Fruit fly (Drosophila melanogaster) whole organism, pupa: ENCODE data around the gene Aprt.

ENCODE experiments used
- CG10348 ChIP-seq: fragments of 200-800 bp; sonication (Bioruptor generic); IDR thresholded peaks from 2 replicates; pipeline ENCODE4 v1.3.6; 2022; ENCODE audit warnings: missing biosample characterization, missing genetic modification characterization
- CG12605 ChIP-seq: fragments of 200-800 bp; sonication (Bioruptor generic); IDR thresholded peaks from 2 replicates; pipeline ENCODE4 v1.3.6; 2022; ENCODE audit warnings: missing biosample characterization, missing genetic modification characterization
- CG13204 ChIP-seq: fragments of 200-800 bp; sonication (Bioruptor generic); optimal IDR thresholded peaks from 2 replicates; lab custom pipeline; 2018; ENCODE audit warnings: missing biosample characterization, mild to moderate bottlenecking, missing genetic modification characterization, moderate library complexity
- CG14655 ChIP-seq: fragments of 200-800 bp; sonication (Bioruptor generic); optimal IDR thresholded peaks from 3 replicates; lab custom pipeline; 2017; ENCODE audit warnings: mild to moderate bottlenecking, missing biosample characterization, missing genetic modification reagents, missing genetic modification characterization
- CG15710 ChIP-seq: fragments of 200-800 bp; sonication (Bioruptor generic); optimal IDR thresholded peaks from 2 replicates; lab custom pipeline; 2018; ENCODE audit warnings: missing biosample characterization, mild to moderate bottlenecking, missing genetic modification characterization, moderate library complexity
- CG17806 ChIP-seq: fragments of 200-800 bp; sonication (Bioruptor generic); optimal IDR thresholded peaks from 2 replicates; lab custom pipeline; 2018; ENCODE audit warnings: missing biosample characterization, mild to moderate bottlenecking, missing genetic modification characterization, moderate library complexity
- CG32121 ChIP-seq: fragments of 200-800 bp; sonication (Bioruptor generic); IDR thresholded peaks from 2 replicates; pipeline ENCODE4 v1.3.6; 2022; ENCODE audit warnings: missing biosample characterization, missing genetic modification characterization
- CG34367 ChIP-seq: fragments of 200-800 bp; sonication (Bioruptor generic); optimal IDR thresholded peaks from 2 replicates; lab custom pipeline; 2018; ENCODE audit warnings: missing biosample characterization, mild to moderate bottlenecking, missing genetic modification characterization
- CG4496 ChIP-seq: fragments of 200-800 bp; sonication (Bioruptor generic); IDR thresholded peaks from 3 replicates; pipeline ENCODE4 v1.3.6; 2022; ENCODE audit warnings: missing biosample characterization, missing genetic modification characterization
- CG8159 ChIP-seq: fragments of 200-800 bp; sonication (Bioruptor generic); optimal IDR thresholded peaks from 3 replicates; lab custom pipeline; 2018; ENCODE audit warnings: missing biosample characterization, mild to moderate bottlenecking, missing genetic modification characterization, moderate library complexity
- CG8301 ChIP-seq: fragments of 200-800 bp; sonication (Bioruptor generic); optimal IDR thresholded peaks from 2 replicates; lab custom pipeline; 2018; ENCODE audit warnings: missing biosample characterization, mild to moderate bottlenecking, missing genetic modification characterization
- CG9948 ChIP-seq: fragments of 200-800 bp; sonication (Bioruptor generic); optimal IDR thresholded peaks from 2 replicates; lab custom pipeline; 2018; ENCODE audit warnings: missing biosample characterization, mild to moderate bottlenecking, missing genetic modification characterization, moderate library complexity
- D1 ChIP-seq: fragments of 200-800 bp; sonication (Bioruptor generic); optimal IDR thresholded peaks from 2 replicates; lab custom pipeline; 2018; ENCODE audit warnings: missing biosample characterization, mild to moderate bottlenecking, missing genetic modification characterization, moderate library complexity
- EcR ChIP-seq: fragments of 200-800 bp; sonication (Bioruptor generic); optimal IDR thresholded peaks from 3 replicates; lab custom pipeline; 2019; ENCODE audit warnings: missing biosample characterization, missing genetic modification characterization, mild to moderate bottlenecking, moderate library complexity, missing genetic modification reagents
- Ets98B ChIP-seq: fragments of 200-800 bp; sonication (Bioruptor generic); IDR thresholded peaks from 2 replicates; pipeline ENCODE4 v1.3.6; 2022; ENCODE audit warnings: missing biosample characterization, missing genetic modification characterization
- Pif1A ChIP-seq: fragments of 200-800 bp; sonication (Bioruptor generic); optimal IDR thresholded peaks from 3 replicates; lab custom pipeline; 2016; ENCODE audit warnings: missing biosample characterization, missing genetic modification characterization
- Pif1B ChIP-seq: fragments of 200-800 bp; sonication (Bioruptor generic); optimal IDR thresholded peaks from 3 replicates; lab custom pipeline; 2016; ENCODE audit warnings: missing biosample characterization, missing genetic modification characterization
- Snoo ChIP-seq: fragments of 200-800 bp; sonication (Bioruptor generic); optimal IDR thresholded peaks from 3 replicates; lab custom pipeline; 2017; ENCODE audit warnings: missing biosample characterization, mild to moderate bottlenecking, missing genetic modification characterization, inconsistent platforms
- fd96Ca ChIP-seq: fragments of 200-800 bp; sonication (Bioruptor generic); IDR thresholded peaks from 3 replicates; pipeline ENCODE4 v1.3.6; 2022; ENCODE audit warnings: missing biosample characterization, missing genetic modification characterization
- gl ChIP-seq: fragments of 200-800 bp; sonication (Bioruptor generic); optimal IDR thresholded peaks from 2 replicates; lab custom pipeline; 2018; ENCODE audit warnings: missing biosample characterization, mild to moderate bottlenecking, missing genetic modification characterization
- rn ChIP-seq: fragments of 200-800 bp; sonication (Bioruptor generic); IDR thresholded peaks from 2 replicates; pipeline ENCODE4 v1.3.6; 2022; ENCODE audit warnings: missing biosample characterization, missing genetic modification characterization

The Aprt gene

DNA sequence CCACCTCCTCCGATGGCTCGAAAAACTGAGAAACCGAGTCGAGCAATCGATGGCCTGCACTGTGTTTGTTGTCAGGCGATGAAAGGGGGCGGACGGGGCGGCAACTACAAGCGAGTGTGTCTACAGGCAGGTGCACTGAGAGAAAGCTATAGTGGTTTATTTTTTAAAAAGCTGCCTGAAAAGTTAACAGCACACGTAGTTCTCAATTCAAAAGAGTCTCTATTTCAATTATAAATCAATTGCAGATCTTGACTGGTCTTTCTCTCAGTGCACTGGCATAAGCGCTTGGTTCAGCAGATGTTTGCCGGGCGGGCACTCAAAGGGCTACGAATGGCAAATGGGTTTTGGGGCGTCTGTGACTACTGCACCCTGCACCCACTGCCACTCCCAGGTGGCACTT, 4.1 kb downstream of the Aprt start:
- TF ChIP-seq EcR (GFP tag; lab: Kevin White, UChicago) (no peak), CG4496 (GFP tag; lab: Robert Waterston, UW) (peak; percentile 83; the same call in 2 of the 3 replicates), Snoo (tag; lab: Kevin White, UChicago) (no peak), fd96Ca (peak; percentile 79; the same call in 2 of the 3 replicates), CG10348 (GFP tag; lab: Robert Waterston, UW) (no peak), CG17806 (peak; percentile 30), Pif1A (GFP tag; lab: Kevin White, UChicago) (no peak), gl (no peak), CG8159 (tag; lab: Kevin White, UChicago) (peak; percentile 45), CG12605 (GFP tag; lab: Robert Waterston, UW) (peak; percentile 62; the same call in 1 of the 2 replicates), Ets98B (peak; percentile 66; the same call in 1 of the 2 replicates), D1 (no peak), CG14655 (GFP tag; lab: Kevin White, UChicago) (peak; percentile 71), CG13204 (GFP tag; lab: Kevin White, UChicago) (no peak), CG9948 (tag; lab: Kevin White, UChicago) (peak; percentile 7), CG34367 (tag; lab: Kevin White, UChicago) (no peak), CG8301 (tag; lab: Kevin White, UChicago) (peak; percentile 52), Pif1B (GFP tag; lab: Kevin White, UChicago) (peak; percentile 35), CG32121 (GFP tag; lab: Robert Waterston, UW) (peak; percentile 32; the same call in 1 of the 2 replicates), CG15710 (no peak), rn (GFP tag; lab: Robert Waterston, UW) (peak; percentile 62; the same call in 1 of the 2 replicates)

DNA sequence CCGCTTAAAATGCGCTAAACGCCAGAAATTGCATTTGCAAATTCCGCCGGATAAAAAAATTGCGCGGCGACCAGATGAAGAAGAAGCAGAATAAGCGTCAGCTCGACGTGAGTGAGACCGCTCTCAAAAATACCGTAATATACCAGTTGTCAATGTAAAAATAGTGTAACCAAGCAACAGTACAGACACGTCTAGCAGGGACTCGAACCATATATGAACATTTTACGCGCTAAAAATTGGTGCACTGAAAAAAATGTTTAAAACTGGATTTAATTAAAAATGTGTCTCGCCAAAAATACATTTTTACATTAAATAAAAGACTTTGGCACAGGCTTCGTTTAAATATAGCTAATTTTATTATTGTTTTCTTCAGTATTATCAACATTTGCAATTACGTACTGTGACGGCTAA, 8.6 kb downstream of the Aprt start, which contains the start of gene dre4:
TSS of gene dre4 (minus strand) at position 98 of the 411 bp plus-strand sequence.
- TF ChIP-seq CG8159 (tag; lab: Kevin White, UChicago) (peak; percentile 65), CG10348 (GFP tag; lab: Robert Waterston, UW) (no peak), CG13204 (GFP tag; lab: Kevin White, UChicago) (no peak), CG9948 (tag; lab: Kevin White, UChicago) (peak; percentile 51), rn (GFP tag; lab: Robert Waterston, UW) (peak; percentile 41; the same call in 1 of the 2 replicates), gl (no peak), CG15710 (peak; percentile 47), CG17806 (peak; percentile 67), CG32121 (GFP tag; lab: Robert Waterston, UW) (no peak; the same call in 1 of the 2 replicates), CG12605 (GFP tag; lab: Robert Waterston, UW) (peak; percentile 61), Pif1B (GFP tag; lab: Kevin White, UChicago) (no peak), Pif1A (GFP tag; lab: Kevin White, UChicago) (no peak), Ets98B (peak; percentile 62), Snoo (tag; lab: Kevin White, UChicago) (peak; percentile 66), D1 (no peak), CG34367 (tag; lab: Kevin White, UChicago) (peak; percentile 48), CG14655 (GFP tag; lab: Kevin White, UChicago) (no peak), fd96Ca (0 out of 3 replicates have a peak, but pooled peaks have one; percentile 17), CG8301 (tag; lab: Kevin White, UChicago) (peak; percentile 71), EcR (GFP tag; lab: Kevin White, UChicago) (peak; percentile 68), CG4496 (GFP tag; lab: Robert Waterston, UW) (peak; percentile 60)

DNA sequence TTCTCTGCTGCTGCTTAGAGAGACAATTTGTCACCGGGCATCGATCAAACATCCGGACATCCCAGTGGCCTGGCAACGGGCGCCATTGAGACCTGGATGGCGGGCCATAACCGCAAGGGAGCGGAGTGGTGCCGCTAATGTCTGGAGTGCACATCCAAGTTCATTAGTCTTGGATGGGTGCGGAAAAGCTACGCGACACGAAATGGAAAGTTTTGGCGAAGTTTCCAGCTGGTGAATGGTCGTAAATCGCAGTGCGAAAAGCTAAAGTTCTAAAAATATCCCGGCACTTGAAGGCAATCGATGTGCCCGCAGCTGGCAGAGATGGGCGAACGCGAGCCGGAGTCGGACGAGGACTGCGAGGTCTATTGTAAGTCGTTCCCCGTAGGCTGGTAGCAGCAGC, 15.1 kb downstream of the Aprt start, which contains the start of gene CG13924:
TSS of gene CG13924 (plus strand) at position 301 of the 400 bp plus-strand sequence.
- TF ChIP-seq CG8301 (tag; lab: Kevin White, UChicago), result no peak
- no peak for TF ChIP-seq EcR (GFP tag; lab: Kevin White, UChicago)
- TF ChIP-seq CG4496 (GFP tag; lab: Robert Waterston, UW), result no peak
- no peak for TF ChIP-seq Ets98B
- no peak for TF ChIP-seq CG17806
- TF ChIP-seq Snoo (tag; lab: Kevin White, UChicago), result no peak
- no peak for TF ChIP-seq CG34367 (tag; lab: Kevin White, UChicago)
- no peak for TF ChIP-seq Pif1A (GFP tag; lab: Kevin White, UChicago)
- no peak for TF ChIP-seq rn (GFP tag; lab: Robert Waterston, UW)
- no peak for TF ChIP-seq CG15710
- no peak for TF ChIP-seq CG14655 (GFP tag; lab: Kevin White, UChicago)
- TF ChIP-seq CG12605 (GFP tag; lab: Robert Waterston, UW), result no peak
- TF ChIP-seq CG9948 (tag; lab: Kevin White, UChicago), result no peak
- no peak for TF ChIP-seq fd96Ca
- TF ChIP-seq CG10348 (GFP tag; lab: Robert Waterston, UW), result no peak
- TF ChIP-seq D1, result no peak
- no peak for TF ChIP-seq CG32121 (GFP tag; lab: Robert Waterston, UW)
- no peak for TF ChIP-seq gl
- TF ChIP-seq CG13204 (GFP tag; lab: Kevin White, UChicago), result no peak

DNA sequence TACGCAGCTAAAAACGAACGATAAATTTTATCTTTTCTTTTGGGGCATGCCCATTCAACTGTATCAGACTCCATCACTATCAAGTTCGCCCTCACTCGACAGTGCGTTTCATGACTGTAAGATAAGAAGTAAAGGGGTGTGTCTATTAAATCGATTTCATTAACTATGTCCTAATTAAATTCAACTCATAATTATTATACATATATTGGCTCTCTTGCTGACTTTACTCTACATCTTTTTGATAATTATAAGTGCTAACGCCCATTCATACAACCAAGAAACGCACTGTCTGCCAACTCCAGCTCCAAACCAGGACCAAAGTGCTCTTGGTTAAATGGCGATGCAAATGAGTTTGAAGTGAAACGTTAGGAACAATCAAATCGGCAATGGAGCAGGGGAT, 16.0 kb downstream of the Aprt start:
- TF ChIP-seq Ets98B (peak; percentile 66), CG12605 (GFP tag; lab: Robert Waterston, UW) (no peak; the same call in 1 of the 2 replicates), CG17806 (peak; percentile 26), gl (no peak), rn (GFP tag; lab: Robert Waterston, UW) (no peak), Pif1A (GFP tag; lab: Kevin White, UChicago) (no peak), EcR (GFP tag; lab: Kevin White, UChicago) (no peak), CG13204 (GFP tag; lab: Kevin White, UChicago) (no peak), CG8159 (tag; lab: Kevin White, UChicago) (no peak), CG32121 (GFP tag; lab: Robert Waterston, UW) (peak; percentile 29; the same call in 1 of the 2 replicates), CG4496 (GFP tag; lab: Robert Waterston, UW) (peak; percentile 67; the same call in 2 of the 3 replicates), CG34367 (tag; lab: Kevin White, UChicago) (no peak), fd96Ca (peak; percentile 33; the same call in 1 of the 3 replicates), CG8301 (tag; lab: Kevin White, UChicago) (peak; percentile 39), CG14655 (GFP tag; lab: Kevin White, UChicago) (no peak), Snoo (tag; lab: Kevin White, UChicago) (no peak), CG15710 (peak; percentile 25), D1 (no peak), CG10348 (GFP tag; lab: Robert Waterston, UW) (no peak), CG9948 (tag; lab: Kevin White, UChicago) (peak; percentile 30), Pif1B (GFP tag; lab: Kevin White, UChicago) (no peak)
